Worm (Caenorhabditis elegans) whole organism, L2 larva: ENCODE measurements around the gene F14D2.11.

Experiments used
- blmp-1 ChIP-seq: sonication (generic microtip); optimal IDR thresholded peaks from 2 replicates; lab custom pipeline; 2017; ENCODE audit warnings: missing genetic modification characterization, mild to moderate bottlenecking, missing compliant biosample characterization, antibody characterized with exemption, moderate library complexity; ENCODE audit not compliant: insufficient read depth
- mdl-1 ChIP-seq, 2 experiments: fragments of 150-350 bp in 1 of 2; sonication (generic microtip) in 1 of 2; optimal IDR thresholded peaks; 2 replicates each; lab custom pipeline; 2017; ENCODE audit warnings: missing biosample characterization in 2 of 2, missing genetic modification characterization in 2 of 2

ce11 chrII:3349820-3350291, 8.0 kb upstream of the F14D2.11 start, which contains the start of gene F14D2.8:
- TF ChIP-seq mdl-1 (tag; optimal IDR thresholded peaks at IDR 0.05; lab: Kevin White, UChicago) (no peak), blmp-1 (tag; lab: Kevin White, UChicago) (no peak)
